Worm (Caenorhabditis elegans): ENCODE results near the gene ntl-3.

Gene ntl-3

ce11 chrIII:11814653-11815052 lies 31.6 kb downstream of the ntl-3 start (continued):
- TF ChIP-seq F16B12.6 (tag; optimal IDR thresholded peaks at IDR 0.05) (no peak), snu-23 (GFP tag; optimal IDR thresholded peaks at IDR 0.05) (peak; percentile 14), nhr-77 (tag; optimal IDR thresholded peaks at IDR 0.05) (no peak), hlh-4 (tag; optimal IDR thresholded peaks at IDR 0.05) (no peak), C04F5.9 (tag; optimal IDR thresholded peaks at IDR 0.05) (no peak), ceh-8 (GFP tag; optimal IDR thresholded peaks at IDR 0.05) (no peak), lin-14 (GFP tag; optimal IDR thresholded peaks at IDR 0.05) (peak; percentile 65)

ce11 chrIII:11811839-11812238 lies 34.4 kb downstream of the ntl-3 start:
- TF ChIP-seq rnt-1 (tag; optimal IDR thresholded peaks at IDR 0.05), result no peak
- peak; percentile 26 to 43 (median 31) for TF ChIP-seq dpl-1 (GFP tag; optimal IDR thresholded peaks at IDR 0.05)
- no peak for TF ChIP-seq Y116A8C.19 (tag; optimal IDR thresholded peaks at IDR 0.05; ENCODE audit: borderline replicate concordance)
- peak; percentile 17 for TF ChIP-seq ceh-8 (GFP tag; optimal IDR thresholded peaks at IDR 0.05)
- no peak for TF ChIP-seq nhr-28 (tag; optimal IDR thresholded peaks at IDR 0.05)
- no peak for TF ChIP-seq efl-3 (GFP tag; optimal IDR thresholded peaks at IDR 0.05)
- TF ChIP-seq grh-1 (GFP tag; IDR thresholded peaks at IDR 0.05), result no peak
- TF ChIP-seq unc-98 (GFP tag; IDR thresholded peaks at IDR 0.05), result no peak
- TF ChIP-seq nhr-71 (tag; optimal IDR thresholded peaks at IDR 0.05), result peak; percentile 39
- no peak for TF ChIP-seq alr-1 (tag; optimal IDR thresholded peaks at IDR 0.05; ENCODE audit: borderline replicate concordance)
- TF ChIP-seq elt-2 (tag; optimal IDR thresholded peaks at IDR 0.05), result no peak
- TF ChIP-seq snpc-4 (tag; optimal IDR thresholded peaks at IDR 0.05), result peak; percentile 31
- peak; percentile 42 for TF ChIP-seq nhr-20 (tag; optimal IDR thresholded peaks at IDR 0.05)
- TF ChIP-seq mef-2 (tag; optimal IDR thresholded peaks at IDR 0.05), result no peak
- no peak for TF ChIP-seq unc-62 (GFP tag; optimal IDR thresholded peaks at IDR 0.05)
- TF ChIP-seq fkh-10 (GFP tag; optimal IDR thresholded peaks at IDR 0.05), result no peak
- no peak for TF ChIP-seq fkh-8 (tag; optimal IDR thresholded peaks at IDR 0.05)
- TF ChIP-seq xbp-1 (tag; optimal IDR thresholded peaks at IDR 0.05), result no peak
- TF ChIP-seq fos-1 (tag; optimal IDR thresholded peaks at IDR 0.05), result no peak
- no peak for TF ChIP-seq ceh-82 (tag; optimal IDR thresholded peaks at IDR 0.05)
- TF ChIP-seq jun-1 (tag; optimal IDR thresholded peaks at IDR 0.05), result no peak
- TF ChIP-seq lin-15B (tag; optimal IDR thresholded peaks at IDR 0.05), result no peak
- TF ChIP-seq lin-13 (GFP tag; optimal IDR thresholded peaks at IDR 0.05), result no peak
- TF ChIP-seq tbx-2 (tag; optimal IDR thresholded peaks at IDR 0.05), result no peak
- TF ChIP-seq sox-4 (tag; optimal IDR thresholded peaks at IDR 0.05), result no peak
- TF ChIP-seq blmp-1 (tag; optimal IDR thresholded peaks at IDR 0.05), result peak; percentile 93
- no peak for TF ChIP-seq unc-86 (tag; optimal IDR thresholded peaks at IDR 0.05)
- no peak for TF ChIP-seq egl-13 (tag; optimal IDR thresholded peaks at IDR 0.05)
- peak in 1 of 6 experiments; percentile 62 for TF ChIP-seq elt-3 (tag; optimal IDR thresholded peaks at IDR 0.05)
- TF ChIP-seq egl-27 (tag; optimal IDR thresholded peaks at IDR 0.05), result no peak
- peak in 1 of 2 experiments; percentile 24 for TF ChIP-seq mdl-1 (tag; optimal IDR thresholded peaks at IDR 0.05)
- TF ChIP-seq ceh-88 (GFP tag; IDR thresholded peaks at IDR 0.05), result no peak
- TF ChIP-seq dsc-1 (tag; optimal IDR thresholded peaks at IDR 0.05), result no peak
- no peak for TF ChIP-seq zag-1 (tag; optimal IDR thresholded peaks at IDR 0.05)
- TF ChIP-seq unc-30 (tag; optimal IDR thresholded peaks at IDR 0.05), result no peak
- no peak for TF ChIP-seq pqm-1 (tag; optimal IDR thresholded peaks at IDR 0.05)
- peak; percentile 61 for TF ChIP-seq snu-23 (GFP tag; optimal IDR thresholded peaks at IDR 0.05)
- TF ChIP-seq lsy-2 (tag; optimal IDR thresholded peaks at IDR 0.05), result peak in 1 of 2 experiments; percentile 64
- TF ChIP-seq aly-2 (tag; optimal IDR thresholded peaks at IDR 0.05), result no peak
- no peak for TF ChIP-seq lir-3 (tag; optimal IDR thresholded peaks at IDR 0.05; ENCODE audit: poor library complexity)
- TF ChIP-seq aha-1 (tag; optimal IDR thresholded peaks at IDR 0.05), result no peak
- no peak for TF ChIP-seq nhr-12 (tag; optimal IDR thresholded peaks at IDR 0.05)
- no peak for TF ChIP-seq C34B4.2 (tag; optimal IDR thresholded peaks at IDR 0.05)
- no peak for TF ChIP-seq ces-1 (GFP tag; optimal IDR thresholded peaks at IDR 0.05)
- no peak for TF ChIP-seq pag-3 (tag; optimal IDR thresholded peaks at IDR 0.05; ENCODE audit: borderline replicate concordance, insufficient read depth)
- no peak for TF ChIP-seq fkh-4 (tag; optimal IDR thresholded peaks at IDR 0.05; ENCODE audit: borderline replicate concordance)

All from whole organism, L1 larva.